Fruit fly (Drosophila melanogaster) whole organism, embryonic: Measurements from ENCODE around the gene Cnep1r2.

ENCODE experiments used
- B-H1 ChIP-seq: fragments of 200-800 bp; sonication (Bioruptor generic); IDR thresholded peaks from 3 replicates; pipeline ENCODE4 v1.3.6; 2022; ENCODE audit warnings: missing biosample characterization, missing genetic modification characterization
- BtbVII ChIP-seq: fragments of 200-800 bp; sonication (Bioruptor generic); optimal IDR thresholded peaks from 3 replicates; lab custom pipeline; 2017; ENCODE audit warnings: missing biosample characterization, mild to moderate bottlenecking, missing genetic modification characterization
- CG10543 ChIP-seq: fragments of 200-800 bp; sonication (Bioruptor generic); optimal IDR thresholded peaks from 3 replicates; lab custom pipeline; 2017; ENCODE audit warnings: missing biosample characterization, mild to moderate bottlenecking, missing genetic modification characterization, moderate library complexity
- CG12104 ChIP-seq: fragments of 200-800 bp; sonication (Bioruptor generic); optimal IDR thresholded peaks from 3 replicates; lab custom pipeline; 2016; ENCODE audit warnings: missing biosample characterization, missing genetic modification characterization
- CG14965 ChIP-seq: fragments of 200-800 bp; sonication (Bioruptor generic); optimal IDR thresholded peaks from 2 replicates; lab custom pipeline; 2016; ENCODE audit warnings: missing biosample characterization, missing genetic modification characterization, borderline replicate concordance
- CG15011 ChIP-seq: fragments of 200-800 bp; sonication (Bioruptor generic); optimal IDR thresholded peaks from 3 replicates; lab custom pipeline; 2018; ENCODE audit warnings: missing biosample characterization, mild to moderate bottlenecking, missing genetic modification characterization
- CG15269 ChIP-seq: fragments of 200-800 bp; sonication (Bioruptor generic); optimal IDR thresholded peaks from 2 replicates; lab custom pipeline; 2018; ENCODE audit warnings: missing biosample characterization, mild to moderate bottlenecking, missing genetic modification characterization, moderate library complexity
- CG17612 ChIP-seq: fragments of 200-800 bp; sonication (Bioruptor generic); IDR thresholded peaks from 2 replicates; pipeline ENCODE4 v1.3.6; 2022; ENCODE audit warnings: missing biosample characterization, missing genetic modification characterization
- CG17802 ChIP-seq: fragments of 200-800 bp; sonication (Bioruptor generic); optimal IDR thresholded peaks from 2 replicates; lab custom pipeline; 2018; ENCODE audit warnings: missing biosample characterization, mild to moderate bottlenecking, missing genetic modification characterization, moderate library complexity
- CG18599 ChIP-seq: fragments of 200-800 bp; sonication (Bioruptor generic); optimal IDR thresholded peaks from 3 replicates; lab custom pipeline; 2017; ENCODE audit warnings: missing biosample characterization, missing genetic modification characterization, mild to moderate bottlenecking, moderate library complexity, missing genetic modification reagents
- CG2129 ChIP-seq: fragments of 200-800 bp; sonication (Bioruptor generic); IDR thresholded peaks from 2 replicates; pipeline ENCODE4 v1.3.6; 2022; ENCODE audit warnings: missing biosample characterization, missing genetic modification characterization; ENCODE audit not compliant: partially characterized antibody
- CG2202 ChIP-seq: fragments of 200-800 bp; sonication (Bioruptor generic); optimal IDR thresholded peaks from 2 replicates; lab custom pipeline; 2018; ENCODE audit warnings: missing biosample characterization, mild to moderate bottlenecking, missing genetic modification characterization
- CG2889 ChIP-seq: fragments of 200-800 bp; sonication (Bioruptor generic); IDR thresholded peaks from 3 replicates; pipeline ENCODE4 v1.3.6; 2022; ENCODE audit warnings: missing biosample characterization, missing genetic modification characterization
- CG33557 ChIP-seq: fragments of 200-800 bp; sonication (Bioruptor generic); optimal IDR thresholded peaks from 2 replicates; lab custom pipeline; 2019; ENCODE audit warnings: missing biosample characterization, mild to moderate bottlenecking, missing genetic modification characterization, moderate library complexity
- CG34422 ChIP-seq: fragments of 200-800 bp; sonication (Bioruptor generic); IDR thresholded peaks from 3 replicates; pipeline ENCODE4 v1.3.6; 2022; ENCODE audit warnings: missing biosample characterization, missing genetic modification characterization
- CG6765 ChIP-seq: fragments of 200-800 bp; sonication (Bioruptor generic); optimal IDR thresholded peaks from 3 replicates; lab custom pipeline; 2017; ENCODE audit warnings: missing biosample characterization, mild to moderate bottlenecking, missing genetic modification characterization
- CG9437 ChIP-seq: fragments of 200-800 bp; sonication (Bioruptor generic); optimal IDR thresholded peaks from 2 replicates; lab custom pipeline; 2018; ENCODE audit warnings: missing biosample characterization, mild to moderate bottlenecking, missing genetic modification characterization
- CG9609 ChIP-seq: fragments of 200-800 bp; sonication (Bioruptor generic); optimal IDR thresholded peaks from 3 replicates; lab custom pipeline; 2016; ENCODE audit warnings: missing biosample characterization, missing genetic modification characterization
- CG9727 ChIP-seq: fragments of 200-800 bp; sonication (Bioruptor generic); optimal IDR thresholded peaks from 3 replicates; lab custom pipeline; 2017; ENCODE audit warnings: missing biosample characterization, mild to moderate bottlenecking, missing genetic modification characterization
- CkIIα-i1 ChIP-seq: fragments of 200-800 bp; sonication (Bioruptor generic); IDR thresholded peaks from 2 replicates; pipeline ENCODE4 v1.3.6; 2022; ENCODE audit warnings: missing biosample characterization, missing genetic modification characterization
- Elba2 ChIP-seq: fragments of 200-800 bp; sonication (Bioruptor generic); optimal IDR thresholded peaks from 3 replicates; lab custom pipeline; 2016; ENCODE audit warnings: missing biosample characterization, missing genetic modification characterization
- Ets65A ChIP-seq: fragments of 200-800 bp; sonication (Bioruptor generic); peaks from one replicate; lab custom pipeline; 2016; ENCODE audit warnings: missing biosample characterization, missing genetic modification characterization
- Hmr ChIP-seq: fragments of 200-800 bp; sonication (Bioruptor generic); optimal IDR thresholded peaks from 3 replicates; lab custom pipeline; 2017; ENCODE audit warnings: mild to moderate bottlenecking, missing biosample characterization, missing genetic modification reagents, missing genetic modification characterization
- Hsf ChIP-seq: fragments of 200-800 bp; sonication (Bioruptor generic); optimal IDR thresholded peaks from 3 replicates; lab custom pipeline; 2016; ENCODE audit warnings: missing biosample characterization, missing genetic modification characterization
- NC2α ChIP-seq: fragments of 200-800 bp; sonication (Bioruptor generic); optimal IDR thresholded peaks from 2 replicates; lab custom pipeline; 2016; ENCODE audit warnings: missing biosample characterization, missing genetic modification characterization
- NFAT ChIP-seq: fragments of 200-800 bp; sonication (Bioruptor generic); IDR thresholded peaks from 2 replicates; pipeline ENCODE4 v1.3.6; 2022; ENCODE audit warnings: missing biosample characterization, missing genetic modification characterization
- Opbp ChIP-seq: fragments of 200-800 bp; sonication (Bioruptor generic); IDR thresholded peaks from 3 replicates; pipeline ENCODE4 v1.3.6; 2022; ENCODE audit warnings: missing biosample characterization, missing genetic modification characterization; ENCODE audit not compliant: partially characterized antibody
- Sox100B ChIP-seq: fragments of 200-800 bp; sonication (Bioruptor generic); optimal IDR thresholded peaks from 3 replicates; lab custom pipeline; 2018; ENCODE audit warnings: missing biosample characterization, mild to moderate bottlenecking, missing genetic modification characterization
- Sox102F ChIP-seq: fragments of 200-800 bp; sonication (Bioruptor generic); optimal IDR thresholded peaks from 2 replicates; lab custom pipeline; 2018; ENCODE audit warnings: missing biosample characterization, mild to moderate bottlenecking, missing genetic modification characterization, moderate library complexity
- Sry-δ ChIP-seq: fragments of 200-800 bp; sonication (Bioruptor generic); optimal IDR thresholded peaks from 2 replicates; lab custom pipeline; 2016; ENCODE audit warnings: missing biosample characterization, missing genetic modification characterization
- TFAM ChIP-seq: fragments of 200-800 bp; sonication (Bioruptor generic); optimal IDR thresholded peaks from 2 replicates; lab custom pipeline; 2017; ENCODE audit warnings: missing biosample characterization, missing genetic modification characterization, inconsistent platforms
- abd-A ChIP-seq: fragments of 200-800 bp; sonication (Bioruptor generic); optimal IDR thresholded peaks from 3 replicates; lab custom pipeline; 2019; ENCODE audit warnings: missing biosample characterization, mild to moderate bottlenecking, missing genetic modification characterization, moderate library complexity
- ase ChIP-seq: fragments of 200-800 bp; sonication (Bioruptor generic); IDR thresholded peaks from 3 replicates; pipeline ENCODE4 v1.3.6; 2022; ENCODE audit warnings: missing biosample characterization, missing genetic modification characterization
- bab2 ChIP-seq: fragments of 200-800 bp; sonication (Bioruptor generic); optimal IDR thresholded peaks from 2 replicates; lab custom pipeline; 2016; ENCODE audit warnings: missing biosample characterization, missing genetic modification characterization
- crol ChIP-seq: fragments of 200-800 bp; sonication (Bioruptor generic); IDR thresholded peaks from 2 replicates; pipeline ENCODE4 v1.3.6; 2022; ENCODE audit warnings: missing biosample characterization, missing genetic modification characterization
- dm ChIP-seq: fragments of 200-800 bp; sonication (Bioruptor generic); optimal IDR thresholded peaks from 3 replicates; lab custom pipeline; 2016; ENCODE audit warnings: missing biosample characterization, missing genetic modification characterization
- dmrt99B ChIP-seq: fragments of 200-800 bp; sonication (Bioruptor generic); optimal IDR thresholded peaks from 2 replicates; lab custom pipeline; 2018; ENCODE audit warnings: missing biosample characterization, mild to moderate bottlenecking, missing genetic modification characterization, moderate library complexity
- ems ChIP-seq: fragments of 200-800 bp; sonication (Bioruptor generic); optimal IDR thresholded peaks from 3 replicates; lab custom pipeline; 2016; ENCODE audit warnings: missing biosample characterization, missing genetic modification characterization
- fd64A ChIP-seq: fragments of 200-800 bp; sonication (Bioruptor generic); optimal IDR thresholded peaks from 3 replicates; lab custom pipeline; 2018; ENCODE audit warnings: missing biosample characterization, mild to moderate bottlenecking, missing genetic modification characterization
- fru ChIP-seq: fragments of >200 bp; optimal IDR thresholded peaks from 2 replicates; lab custom pipeline; 2017
- gce ChIP-seq: fragments of 200-800 bp; sonication (Bioruptor generic); IDR thresholded peaks from 3 replicates; pipeline ENCODE4 v1.3.6; 2022; ENCODE audit warnings: missing biosample characterization, missing genetic modification characterization
- gfzf ChIP-seq: fragments of 200-800 bp; sonication (Bioruptor generic); optimal IDR thresholded peaks from 2 replicates; lab custom pipeline; 2016; ENCODE audit warnings: missing biosample characterization, mild to moderate bottlenecking, missing genetic modification characterization, moderate library complexity
- gsb ChIP-seq: fragments of 200-800 bp; sonication (Bioruptor generic); IDR thresholded peaks from 2 replicates; pipeline ENCODE4 v1.3.6; 2022; ENCODE audit warnings: missing biosample characterization, missing genetic modification characterization
- nerfin-1 ChIP-seq: fragments of 200-800 bp; sonication (Bioruptor generic); optimal IDR thresholded peaks from 3 replicates; lab custom pipeline; 2019; ENCODE audit warnings: missing biosample characterization, mild to moderate bottlenecking, missing genetic modification characterization, moderate library complexity
- pros ChIP-seq: fragments of 200-800 bp; sonication (Bioruptor generic); optimal IDR thresholded peaks from 3 replicates; lab custom pipeline; 2019; ENCODE audit warnings: missing biosample characterization, mild to moderate bottlenecking, missing genetic modification characterization, moderate library complexity
- sd ChIP-seq: fragments of 200-800 bp; sonication (Bioruptor generic); optimal IDR thresholded peaks from 3 replicates; lab custom pipeline; 2018; ENCODE audit warnings: missing biosample characterization, mild to moderate bottlenecking, missing genetic modification characterization, moderate library complexity
- tll ChIP-seq, 2 experiments: fragments of 200-800 bp in 1 of 2; fragments of >200 bp in 1 of 2; sonication (Bioruptor generic) in 1 of 2; optimal IDR thresholded peaks; 2 replicates each; lab custom pipeline; 2017 to 2019; ENCODE audit warnings: missing biosample characterization in 2 of 2, missing genetic modification characterization in 2 of 2, mild to moderate bottlenecking in 1 of 2, moderate library complexity in 1 of 2
- trem ChIP-seq: fragments of 200-800 bp; optimal IDR thresholded peaks from 3 replicates; lab custom pipeline; 2019; ENCODE audit warnings: missing biosample characterization, mild to moderate bottlenecking, missing genetic modification characterization, moderate library complexity
- tup ChIP-seq: fragments of 200-800 bp; sonication (Bioruptor generic); optimal IDR thresholded peaks from 2 replicates; lab custom pipeline; 2016; ENCODE audit warnings: missing biosample characterization, mild to moderate bottlenecking, missing genetic modification characterization, moderate library complexity
- twi ChIP-seq: fragments of 200-800 bp; optimal IDR thresholded peaks from 2 replicates; lab custom pipeline; 2019; ENCODE audit warnings: missing biosample characterization, mild to moderate bottlenecking, missing genetic modification characterization, moderate library complexity

Gene Cnep1r2

DNA sequence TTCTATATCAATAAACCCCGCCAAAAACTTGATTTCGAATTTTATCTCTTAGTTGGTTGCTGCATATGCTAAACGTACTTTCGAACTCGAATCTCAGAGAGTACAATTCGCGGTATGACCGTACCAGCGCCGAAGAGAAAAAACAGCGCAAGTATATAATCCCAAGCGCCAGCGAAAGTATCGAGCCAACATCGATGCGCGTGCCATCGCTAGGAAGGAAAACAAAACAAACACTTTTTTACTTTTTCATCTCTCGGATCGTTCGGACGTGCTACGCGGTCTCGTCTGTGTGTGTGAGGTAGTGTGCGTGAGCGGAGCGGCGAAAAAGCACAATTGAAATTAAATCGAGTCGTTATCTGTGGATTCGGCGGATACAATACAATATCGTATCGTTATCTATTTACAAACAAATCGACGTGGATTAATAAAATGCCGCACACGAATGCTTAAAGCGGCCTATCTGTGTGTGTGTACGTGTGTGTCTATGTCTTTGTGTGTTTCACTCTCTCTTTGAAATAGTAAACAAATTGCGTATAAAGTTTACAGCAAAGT is 26.6 kb downstream of the Cnep1r2 start, which contains the start of gene simj (continued):
- TF ChIP-seq NC2α, result no peak
- peak; percentile 59 for TF ChIP-seq CG6765 (GFP tag; lab: Kevin White, UChicago)
- TF ChIP-seq CG10543 (GFP tag; lab: Kevin White, UChicago), result peak; percentile 86
- peak; percentile 68; the same call in 1 of the 2 replicates for TF ChIP-seq NFAT (GFP tag; lab: Robert Waterston, UW)
- no peak; the same call in 2 of the 3 replicates for TF ChIP-seq B-H1 (GFP tag; lab: Robert Waterston, UW)
- TF ChIP-seq bab2, result no peak
- TF ChIP-seq CG34422 (GFP tag; lab: Robert Waterston, UW), result peak; percentile 91
- TF ChIP-seq CG12104 (GFP tag; lab: Kevin White, UChicago), result no peak
- no peak for TF ChIP-seq CG17802
- no peak for TF ChIP-seq Sox102F
- peak; percentile 50 for TF ChIP-seq fd64A (GFP tag; lab: Kevin White, UChicago)
- TF ChIP-seq dmrt99B (tag; lab: Kevin White, UChicago), result peak; percentile 34
- TF ChIP-seq Ets65A (GFP tag; lab: Kevin White, UChicago), result no peak
- TF ChIP-seq CG2202 (tag; lab: Kevin White, UChicago), result peak; percentile 35
- peak; percentile 64 for TF ChIP-seq nerfin-1 (tag; lab: Kevin White, UChicago)
- TF ChIP-seq TFAM, result no peak
- peak; percentile 68 for TF ChIP-seq Hmr (GFP tag; lab: Kevin White, UChicago)
- TF ChIP-seq CkIIα-i1 (GFP tag; lab: Robert Waterston, UW), result no peak
- TF ChIP-seq tll (GFP tag; optimal IDR thresholded peaks at IDR 0.05; lab: Kevin White, UChicago), result no peak
- TF ChIP-seq CG15269 (tag; lab: Kevin White, UChicago), result peak; percentile 47
- no peak for TF ChIP-seq CG33557
- no peak for TF ChIP-seq Elba2 (GFP tag; lab: Kevin White, UChicago)
- TF ChIP-seq twi, result no peak
- TF ChIP-seq gsb (GFP tag; lab: Robert Waterston, UW), result no peak
- TF ChIP-seq CG2129 (GFP tag; lab: Robert Waterston, UW), result peak; percentile 44; the same call in 1 of the 2 replicates
- TF ChIP-seq gce (GFP tag; lab: Robert Waterston, UW), result peak; percentile 35; the same call in 1 of the 3 replicates
- TF ChIP-seq BtbVII (GFP tag; lab: Kevin White, UChicago), result peak; percentile 46
- peak; percentile 7; the same call in 1 of the 2 replicates for TF ChIP-seq crol (GFP tag; lab: Robert Waterston, UW)
- no peak for TF ChIP-seq ems (GFP tag; lab: Kevin White, UChicago)
- TF ChIP-seq Hsf, result peak; percentile 51
- peak; percentile 18 for TF ChIP-seq pros (GFP tag; lab: Kevin White, UChicago)
- peak; percentile 98 for TF ChIP-seq gfzf (GFP tag; lab: Kevin White, UChicago)
- TF ChIP-seq dm (GFP tag; lab: Kevin White, UChicago), result peak; percentile 2
- peak; percentile 59 for TF ChIP-seq sd (tag; lab: Kevin White, UChicago)
- TF ChIP-seq CG9437 (GFP tag; lab: Kevin White, UChicago), result no peak
- peak; percentile 73 for TF ChIP-seq abd-A (tag; lab: Kevin White, UChicago)
- TF ChIP-seq CG2889 (GFP tag; lab: Robert Waterston, UW), result no peak
- peak; percentile 61 for TF ChIP-seq CG18599 (GFP tag; lab: Kevin White, UChicago)
- peak; percentile 94 for TF ChIP-seq Opbp
- no peak for TF ChIP-seq CG9727 (GFP tag; lab: Kevin White, UChicago)
- TF ChIP-seq Sox100B (GFP tag; lab: Kevin White, UChicago), result no peak
- TF ChIP-seq trem (tag; lab: Kevin White, UChicago), result peak; percentile 78
- TF ChIP-seq fru (lab: Kevin White, UChicago), result no peak
- TF ChIP-seq CG15011, result no peak
- TF ChIP-seq ase, result peak; percentile 55; the same call in 1 of the 3 replicates
- TF ChIP-seq CG17612, result no peak
- no peak for TF ChIP-seq CG9609 (GFP tag; lab: Kevin White, UChicago)
- no peak for TF ChIP-seq tup (GFP tag; lab: Kevin White, UChicago)
- TF ChIP-seq Sry-δ (GFP tag; lab: Kevin White, UChicago), result peak; percentile 99
- TF ChIP-seq CG14965 (GFP tag; lab: Kevin White, UChicago), result no peak
